Fruit fly (Drosophila melanogaster): ENCODE measurements around the gene CG3402.

The CG3402 gene

DNA sequence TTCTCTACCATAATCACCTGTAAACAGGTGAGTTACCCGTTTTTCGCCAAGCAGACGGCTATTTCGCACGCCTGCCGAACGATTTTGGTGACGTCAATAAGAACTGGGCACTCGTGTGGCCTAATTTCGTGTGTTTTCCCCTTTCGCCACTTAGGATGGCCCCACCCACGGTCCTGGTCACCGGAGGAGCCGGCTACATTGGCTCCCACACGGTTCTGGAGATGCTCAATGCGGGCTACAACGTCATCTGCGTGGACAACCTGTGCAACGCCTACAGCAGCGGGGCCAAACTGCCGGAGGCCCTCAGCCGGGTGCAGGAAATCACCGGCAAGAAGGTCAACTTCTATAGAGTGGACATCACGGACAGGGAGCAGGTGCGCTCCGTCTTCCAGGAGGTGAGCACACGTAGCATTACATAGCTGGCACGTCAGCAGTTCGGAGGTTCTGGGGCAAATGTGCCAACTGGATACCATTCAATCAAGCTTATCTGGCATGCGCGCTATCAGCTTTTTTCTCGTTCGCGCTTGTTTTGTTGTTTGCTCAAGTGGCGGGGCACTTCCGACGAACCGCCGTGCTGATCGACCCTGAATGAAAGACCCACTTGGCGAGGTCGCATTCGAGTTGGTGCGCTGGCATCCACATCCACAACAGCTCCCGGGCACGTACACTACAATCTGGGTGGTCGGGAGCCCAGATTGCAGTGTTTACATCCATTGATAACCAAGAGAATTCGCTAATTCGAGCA is 3.5 kb downstream of the CG3402 start:
- TF ChIP-seq Myc (optimal IDR thresholded peaks at IDR 0.05) (no peak), insv (optimal IDR thresholded peaks at IDR 0.05) (no peak), ttk (optimal IDR thresholded peaks at IDR 0.05) (peak; percentile 97), Sin3A (optimal IDR thresholded peaks at IDR 0.05) (no peak), psq (optimal IDR thresholded peaks at IDR 0.05) (no peak)

DNA sequence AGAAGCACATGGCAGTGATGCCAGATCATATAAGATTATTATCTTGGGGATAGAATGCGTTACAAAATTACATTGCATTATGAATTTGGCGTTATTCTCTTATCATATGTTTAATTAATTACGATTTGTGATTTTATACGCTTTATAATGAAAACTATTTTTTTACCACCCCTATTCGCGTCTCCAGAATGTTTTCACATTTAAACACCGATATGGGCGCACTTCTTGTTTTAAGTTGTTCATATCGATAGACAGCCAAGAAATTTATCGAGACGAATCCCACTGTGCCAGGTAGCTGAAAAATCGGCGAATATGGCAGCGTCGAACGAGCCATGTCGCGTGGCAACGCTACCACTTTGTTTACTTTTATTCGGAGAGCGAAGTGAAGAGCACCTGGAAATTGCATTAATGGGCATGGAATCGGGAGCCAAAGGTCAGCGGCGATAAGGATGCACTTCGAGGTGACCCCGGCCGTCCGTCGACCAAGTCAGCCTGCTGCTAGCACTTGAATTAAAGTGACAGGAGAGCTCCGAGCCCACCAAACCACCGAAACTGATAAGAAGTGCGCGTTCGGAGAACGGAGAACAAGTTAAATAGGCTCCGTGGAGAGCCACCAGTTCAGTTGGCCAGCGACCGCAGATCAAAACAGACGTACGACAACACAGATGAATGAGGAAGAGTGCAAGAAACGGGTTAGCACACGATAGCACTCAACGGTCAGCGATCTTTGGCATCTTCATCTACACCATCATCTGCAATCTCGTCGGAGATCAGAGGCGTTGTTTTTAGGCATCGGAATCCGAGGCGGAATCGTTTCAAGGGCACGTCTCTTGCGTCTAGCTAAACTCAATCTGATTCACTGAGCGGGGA is 4.3 kb downstream of the CG3402 start, which contains the start of gene Gale:
Gale (plus strand) TSS at position 401 of the 870 bp plus-strand sequence.
- TF ChIP-seq Sin3A (optimal IDR thresholded peaks at IDR 0.05) (no peak), Myc (optimal IDR thresholded peaks at IDR 0.05) (no peak), h (optimal IDR thresholded peaks at IDR 0.05) (no peak), ttk (optimal IDR thresholded peaks at IDR 0.05) (no peak), insv (optimal IDR thresholded peaks at IDR 0.05) (no peak), psq (optimal IDR thresholded peaks at IDR 0.05) (no peak)

DNA sequence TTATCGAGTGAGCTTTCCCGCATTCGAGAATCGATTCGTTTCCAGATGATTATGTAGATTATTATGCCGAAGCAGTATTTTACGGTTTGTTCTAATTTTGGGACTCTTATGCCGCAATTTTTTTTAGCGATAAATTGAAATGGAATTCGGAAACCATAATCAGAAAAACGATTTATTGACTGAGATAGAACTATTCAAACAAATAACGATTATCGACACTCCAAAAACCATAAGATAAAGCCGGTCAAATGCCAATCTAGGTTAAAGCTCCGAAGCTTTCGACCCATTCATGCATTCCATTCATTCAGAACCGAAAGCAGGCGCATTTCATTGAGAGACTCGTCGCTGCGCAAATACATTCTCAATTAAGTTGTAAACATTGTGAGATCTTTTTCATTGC is 5.2 kb downstream of the CG3402 start:
- TF ChIP-seq Sin3A (optimal IDR thresholded peaks at IDR 0.05), result no peak
- no peak for TF ChIP-seq h (optimal IDR thresholded peaks at IDR 0.05)
- no peak for TF ChIP-seq Myc (optimal IDR thresholded peaks at IDR 0.05)
- TF ChIP-seq ttk (optimal IDR thresholded peaks at IDR 0.05), result no peak
- TF ChIP-seq insv (optimal IDR thresholded peaks at IDR 0.05), result no peak
- no peak for TF ChIP-seq psq (optimal IDR thresholded peaks at IDR 0.05)

DNA sequence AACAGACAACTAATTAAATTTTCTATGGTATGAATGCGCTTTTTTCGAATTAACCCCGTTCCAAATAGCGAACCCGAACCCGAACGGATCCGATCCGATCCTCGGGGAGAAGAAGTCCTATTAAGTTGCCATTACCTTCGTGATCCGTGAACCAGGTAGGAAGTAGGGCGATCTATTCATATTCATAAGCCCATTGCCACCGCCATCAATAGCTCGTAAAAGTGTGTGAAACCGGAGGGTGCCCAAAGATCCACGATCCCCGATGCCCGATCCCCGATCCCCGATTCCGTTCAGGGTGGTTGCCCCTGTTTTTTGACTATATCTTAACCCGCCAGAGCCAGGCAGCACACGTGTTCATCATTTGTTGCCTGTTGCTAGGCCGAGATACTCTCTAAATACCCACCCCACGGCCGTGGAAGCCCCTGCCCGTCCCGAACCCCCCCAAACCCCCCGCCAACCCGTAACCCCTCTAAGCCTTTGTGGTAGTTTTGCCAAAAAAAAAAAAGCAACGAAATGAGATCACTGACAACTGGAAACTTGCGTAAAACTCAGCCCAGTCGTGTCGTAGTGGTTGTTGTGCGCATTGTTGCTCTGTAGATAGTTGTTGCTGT is 7.2 kb downstream of the CG3402 start:
- no peak for TF ChIP-seq insv (optimal IDR thresholded peaks at IDR 0.05)
- no peak for TF ChIP-seq psq (optimal IDR thresholded peaks at IDR 0.05)
- no peak for TF ChIP-seq Myc (optimal IDR thresholded peaks at IDR 0.05)
- TF ChIP-seq ttk (optimal IDR thresholded peaks at IDR 0.05), result peak; percentile 18

DNA sequence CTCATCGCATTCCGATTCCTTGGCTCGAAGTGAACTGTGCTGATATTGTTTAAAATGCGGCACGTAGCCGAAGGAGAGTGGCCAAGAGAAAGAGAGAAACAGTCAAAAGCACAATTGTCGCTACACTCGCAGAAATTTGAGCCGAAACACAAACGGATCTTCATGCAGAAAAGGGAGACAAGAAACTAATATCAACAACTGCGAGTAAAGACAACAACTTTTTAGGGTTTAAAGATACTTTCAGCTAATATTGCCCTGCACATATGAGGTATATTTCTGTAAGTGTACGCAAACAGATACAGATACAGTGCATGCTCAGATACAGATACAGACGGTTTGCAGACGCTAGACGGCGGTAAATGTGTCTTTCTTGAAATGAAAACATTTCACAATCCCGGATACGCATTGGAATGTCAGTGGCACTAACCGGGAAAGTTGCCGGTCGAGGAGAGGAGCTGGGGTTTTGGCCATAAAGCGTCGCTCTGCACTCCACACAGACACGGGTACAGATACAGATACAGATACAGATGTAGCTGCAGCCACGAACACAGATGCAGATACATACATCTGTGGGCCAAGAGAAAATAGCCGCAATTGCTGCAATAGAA is 8.5 kb downstream of the CG3402 start:
- no peak for TF ChIP-seq Sin3A (optimal IDR thresholded peaks at IDR 0.05)

DNA sequence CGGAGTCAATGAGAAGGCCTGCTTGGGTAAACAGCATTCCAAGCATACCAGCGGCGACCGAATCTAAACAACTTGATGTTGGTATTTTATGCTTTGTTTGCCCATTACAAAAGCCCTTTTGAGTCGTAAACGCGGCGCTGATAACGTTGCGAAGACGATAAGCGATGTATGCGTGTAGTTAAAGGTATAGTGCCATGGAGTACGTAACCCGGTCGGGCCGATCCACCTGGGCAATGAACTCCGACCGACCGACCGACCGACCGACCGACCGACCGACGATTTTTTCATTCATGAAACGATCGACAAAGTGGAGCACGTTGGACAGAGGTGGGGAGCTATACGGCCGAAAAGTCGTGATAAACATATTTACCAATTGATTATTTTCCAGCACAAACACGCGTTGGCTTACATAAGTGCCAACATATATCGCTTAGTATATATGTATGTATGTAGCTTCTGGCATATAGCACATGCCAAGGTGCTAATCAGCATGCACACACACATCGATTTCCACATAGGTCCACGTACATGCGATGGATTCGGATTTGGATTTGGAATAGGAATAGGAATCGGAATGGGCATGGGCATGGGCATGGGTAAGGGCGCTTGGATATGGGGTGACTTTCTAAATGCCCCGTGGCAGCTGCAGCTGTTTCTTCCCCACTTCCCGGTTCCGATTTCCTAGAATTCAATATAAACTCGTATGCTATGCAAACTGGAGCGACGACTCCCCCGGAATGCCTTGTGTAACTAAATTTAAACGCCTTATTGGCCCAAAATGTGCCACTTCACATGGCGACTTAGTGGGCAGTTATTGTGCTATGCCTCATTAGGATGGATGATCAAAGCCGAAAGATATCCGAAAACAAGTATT is 9.6 kb downstream of the CG3402 start:
- no peak for TF ChIP-seq Sin3A (optimal IDR thresholded peaks at IDR 0.05)
- TF ChIP-seq h (optimal IDR thresholded peaks at IDR 0.05), result no peak
- TF ChIP-seq Myc (optimal IDR thresholded peaks at IDR 0.05), result no peak
- TF ChIP-seq psq (optimal IDR thresholded peaks at IDR 0.05), result no peak
- TF ChIP-seq ttk (optimal IDR thresholded peaks at IDR 0.05), result no peak
- no peak for TF ChIP-seq insv (optimal IDR thresholded peaks at IDR 0.05)

DNA sequence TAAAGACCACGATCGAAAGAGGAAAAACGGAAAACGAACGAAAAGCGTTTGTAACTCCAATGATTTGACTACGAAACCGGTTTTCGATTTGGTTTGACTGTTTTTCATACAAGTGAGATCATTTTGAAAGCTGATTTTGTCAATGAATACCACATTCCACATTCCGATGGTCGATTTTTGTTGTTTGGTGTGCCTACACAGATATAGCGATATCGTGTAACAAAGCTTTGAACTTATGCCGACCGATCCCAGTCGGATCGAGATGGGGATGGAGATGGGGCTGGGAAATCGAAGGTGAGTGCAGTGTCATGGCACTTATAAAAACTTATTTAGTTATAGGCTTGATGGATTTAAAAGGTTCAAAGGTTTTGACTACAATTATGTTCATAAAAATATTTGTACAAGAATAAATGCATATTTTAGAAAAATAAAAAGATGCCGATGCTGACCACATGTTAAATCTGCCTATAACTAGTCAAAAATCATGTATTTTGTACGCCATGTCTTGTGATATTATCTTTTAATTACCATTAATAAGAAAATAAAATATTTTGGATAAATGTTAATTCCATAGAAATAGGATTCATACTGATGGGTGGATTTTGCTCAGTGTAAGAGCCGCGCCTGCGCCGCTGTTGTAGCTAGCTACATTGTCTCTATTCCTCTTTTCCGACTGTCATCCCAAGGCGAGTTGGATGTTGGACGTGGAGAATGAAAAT is 10.4 kb downstream of the CG3402 start:
- TF ChIP-seq psq (optimal IDR thresholded peaks at IDR 0.05), result no peak
- no peak for TF ChIP-seq h (optimal IDR thresholded peaks at IDR 0.05)
- TF ChIP-seq insv (optimal IDR thresholded peaks at IDR 0.05), result no peak
- no peak for TF ChIP-seq Sin3A (optimal IDR thresholded peaks at IDR 0.05)

DNA sequence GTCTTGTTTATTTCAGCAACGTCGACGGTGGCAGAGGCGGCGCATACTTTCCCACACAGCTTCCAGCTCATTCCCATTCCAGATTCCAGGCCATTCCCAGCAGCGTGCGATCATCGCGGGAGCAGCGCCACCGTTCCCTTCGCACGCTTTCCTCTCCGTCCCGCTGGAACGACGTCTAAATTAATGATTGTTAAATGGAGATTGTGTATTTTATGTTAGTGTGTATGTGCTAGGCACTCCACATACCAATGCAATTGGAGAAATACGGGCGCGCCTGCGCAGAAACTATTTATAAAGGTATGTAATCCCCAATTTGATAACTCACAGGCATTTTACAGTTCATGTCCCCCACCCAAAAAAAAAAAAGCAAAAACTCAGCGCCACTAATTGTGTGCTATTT is 11.2 kb downstream of the CG3402 start:
- no peak for TF ChIP-seq Sin3A (optimal IDR thresholded peaks at IDR 0.05)
- TF ChIP-seq Myc (optimal IDR thresholded peaks at IDR 0.05), result no peak
- TF ChIP-seq insv (optimal IDR thresholded peaks at IDR 0.05), result no peak

DNA sequence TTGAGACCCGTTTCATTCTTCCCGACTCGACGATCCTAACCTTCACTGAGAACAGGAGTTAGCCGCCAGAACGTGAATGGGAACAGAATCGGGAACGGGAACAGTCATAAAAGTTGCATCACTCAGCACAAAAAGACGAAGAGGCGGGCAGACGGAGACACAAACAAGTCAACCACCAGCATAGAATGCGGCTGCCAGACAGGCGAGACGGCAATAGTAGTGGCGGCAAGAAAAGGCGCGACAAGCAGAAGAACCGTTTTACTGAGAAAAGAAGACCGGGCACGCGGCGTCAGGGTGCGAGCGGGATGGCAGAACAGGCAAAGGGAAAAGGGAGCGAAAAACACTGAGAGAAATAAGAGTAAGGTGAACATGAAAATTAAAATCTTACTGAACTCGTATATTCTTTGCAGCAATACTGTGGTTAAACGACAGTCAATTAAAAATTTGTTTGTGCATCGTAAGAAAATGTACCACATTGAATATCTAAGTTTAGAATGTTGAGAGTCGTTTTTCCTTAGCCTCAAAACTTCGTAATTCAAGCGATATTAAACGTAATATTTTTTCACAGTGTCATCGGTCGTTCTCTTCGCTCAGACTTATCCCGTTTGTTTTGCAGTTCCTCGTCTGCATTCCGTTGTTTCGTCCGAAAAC is 12.2 kb downstream of the CG3402 start:
- TF ChIP-seq insv (optimal IDR thresholded peaks at IDR 0.05) (no peak), psq (optimal IDR thresholded peaks at IDR 0.05) (no peak)

DNA sequence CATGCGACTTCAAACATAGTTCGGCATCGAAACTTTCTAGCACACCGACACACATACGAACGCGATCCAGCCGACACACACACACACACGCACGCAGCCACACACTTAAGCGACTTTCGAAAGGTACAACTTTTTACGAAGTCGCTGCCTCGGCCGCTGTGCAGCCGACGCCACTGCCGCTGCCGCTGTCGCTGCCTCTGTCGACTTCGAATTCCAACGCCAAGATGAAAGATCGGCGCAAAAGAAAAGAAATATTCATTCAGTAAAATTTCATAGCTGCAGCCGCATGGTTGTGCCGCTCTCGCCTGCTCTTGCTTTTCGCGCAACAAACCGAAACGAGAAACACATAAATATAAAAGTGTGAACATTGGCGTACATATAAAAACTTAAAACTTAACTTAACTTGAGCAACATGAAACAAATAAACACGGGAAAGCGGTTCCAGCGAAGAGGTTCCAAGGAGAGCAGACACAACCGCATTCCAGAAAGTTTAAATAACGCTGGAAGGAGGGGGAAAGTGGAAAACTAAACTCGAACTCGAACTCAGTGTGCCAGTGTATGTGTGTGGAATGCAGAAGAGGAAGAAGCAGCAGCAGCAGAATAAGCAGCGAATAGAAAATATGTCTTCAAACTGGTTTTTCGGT is 13.1 kb downstream of the CG3402 start:
- no peak for TF ChIP-seq ttk (optimal IDR thresholded peaks at IDR 0.05)
- no peak for TF ChIP-seq h (optimal IDR thresholded peaks at IDR 0.05)
- TF ChIP-seq Myc (optimal IDR thresholded peaks at IDR 0.05), result no peak
- TF ChIP-seq Sin3A (optimal IDR thresholded peaks at IDR 0.05), result no peak
- TF ChIP-seq psq (optimal IDR thresholded peaks at IDR 0.05), result no peak
- no peak for TF ChIP-seq insv (optimal IDR thresholded peaks at IDR 0.05)
